Fruit fly (Drosophila melanogaster) whole organism, embryonic: ENCODE results near the gene CG14286.
A peak's percentile ranks its signal among the peaks of the same experiment; 100 is the strongest.

ENCODE experiments used
- Bteb2 ChIP-seq: fragments of 200-800 bp; sonication (Bioruptor generic); optimal IDR thresholded peaks from 2 replicates; lab custom pipeline; 2016; ENCODE audit warnings: missing biosample characterization, missing genetic modification characterization
- CG11504 ChIP-seq: fragments of 200-800 bp; sonication (Bioruptor generic); optimal IDR thresholded peaks from 3 replicates; lab custom pipeline; 2019; ENCODE audit warnings: missing biosample characterization, mild to moderate bottlenecking, missing genetic modification characterization, moderate library complexity
- CG12299 ChIP-seq: fragments of 200-800 bp; sonication (Bioruptor generic); optimal IDR thresholded peaks from 2 replicates; lab custom pipeline; 2018; ENCODE audit warnings: missing biosample characterization, mild to moderate bottlenecking, missing genetic modification characterization
- CG13287 ChIP-seq: fragments of 200-800 bp; sonication (Bioruptor generic); IDR thresholded peaks from 2 replicates; pipeline ENCODE4 v1.3.6; 2022; ENCODE audit warnings: missing biosample characterization, missing genetic modification characterization; ENCODE audit not compliant: partially characterized antibody
- CG13775 ChIP-seq: fragments of 200-800 bp; sonication (Bioruptor generic); optimal IDR thresholded peaks from 3 replicates; lab custom pipeline; 2017; ENCODE audit warnings: missing biosample characterization, mild to moderate bottlenecking, missing genetic modification characterization
- CG14710 ChIP-seq: fragments of 200-800 bp; sonication (Bioruptor generic); optimal IDR thresholded peaks from 3 replicates; lab custom pipeline; 2019; ENCODE audit warnings: missing biosample characterization, mild to moderate bottlenecking, missing genetic modification characterization, moderate library complexity
- CG1603 ChIP-seq: fragments of 200-800 bp; sonication (Bioruptor generic); optimal IDR thresholded peaks from 2 replicates; lab custom pipeline; 2019; ENCODE audit warnings: missing biosample characterization, mild to moderate bottlenecking, missing genetic modification characterization, moderate library complexity
- CG18011 ChIP-seq: fragments of 200-800 bp; sonication (Bioruptor generic); optimal IDR thresholded peaks from 2 replicates; lab custom pipeline; 2017; ENCODE audit warnings: missing biosample characterization, missing genetic modification characterization, mild to moderate bottlenecking, moderate library complexity, missing genotype
- CG18764 ChIP-seq: fragments of 200-800 bp; sonication (Bioruptor generic); optimal IDR thresholded peaks from 3 replicates; lab custom pipeline; 2016; ENCODE audit warnings: missing biosample characterization, missing genetic modification characterization
- CG3847 ChIP-seq: fragments of 200-800 bp; sonication (Bioruptor generic); IDR thresholded peaks from 2 replicates; pipeline ENCODE4 v1.3.6; 2022; ENCODE audit warnings: missing biosample characterization, missing genetic modification characterization
- CG3995 ChIP-seq: fragments of 200-800 bp; sonication (Bioruptor generic); optimal IDR thresholded peaks from 3 replicates; lab custom pipeline; 2016; ENCODE audit warnings: missing biosample characterization, missing genetic modification characterization
- CG43689 ChIP-seq: fragments of 200-800 bp; sonication (Bioruptor generic); IDR thresholded peaks from 2 replicates; pipeline ENCODE4 v1.3.6; 2022; ENCODE audit warnings: missing biosample characterization, missing genetic modification characterization
- CG8290 ChIP-seq, 3 experiments: fragments of 200-800 bp; sonication (Bioruptor generic); optimal IDR thresholded peaks; 2 replicates each; lab custom pipeline; 2016 to 2019; ENCODE audit warnings: missing biosample characterization in 3 of 3, missing genetic modification characterization in 3 of 3, mild to moderate bottlenecking in 2 of 3, moderate library complexity in 1 of 3
- CG8388 ChIP-seq: fragments of 200-800 bp; sonication (Bioruptor generic); optimal IDR thresholded peaks from 2 replicates; lab custom pipeline; 2019; ENCODE audit warnings: missing biosample characterization, mild to moderate bottlenecking, missing genetic modification characterization, moderate library complexity
- CG9797 ChIP-seq: fragments of 200-800 bp; sonication (Bioruptor generic); optimal IDR thresholded peaks from 3 replicates; lab custom pipeline; 2018; ENCODE audit warnings: missing biosample characterization, mild to moderate bottlenecking, missing genetic modification characterization
- CG9932 ChIP-seq: fragments of 200-800 bp; sonication (Bioruptor generic); IDR thresholded peaks from 2 replicates; pipeline ENCODE4 v1.3.6; 2022; ENCODE audit warnings: missing biosample characterization, missing genetic modification characterization
- Chrac-16 ChIP-seq: fragments of 200-800 bp; sonication (Bioruptor generic); optimal IDR thresholded peaks from 3 replicates; lab custom pipeline; 2016; ENCODE audit warnings: missing biosample characterization, missing genetic modification characterization
- Dll ChIP-seq: fragments of 200-800 bp; sonication (Bioruptor generic); IDR thresholded peaks from 4 replicates; pipeline ENCODE4 v1.3.6; 2022; ENCODE audit warnings: missing biosample characterization, missing genetic modification characterization; ENCODE audit not compliant: partially characterized antibody
- Fer2 ChIP-seq: fragments of 200-800 bp; sonication (Bioruptor generic); optimal IDR thresholded peaks from 2 replicates; lab custom pipeline; 2018; ENCODE audit warnings: missing biosample characterization, mild to moderate bottlenecking, missing genetic modification characterization, moderate library complexity
- Hr78 ChIP-seq, 2 experiments: fragments of 200-800 bp in 1 of 2; fragments of >200 bp in 1 of 2; sonication (Bioruptor generic) in 1 of 2; optimal IDR thresholded peaks; 2 replicates each; lab custom pipeline; 2017 to 2019; ENCODE audit warnings: missing biosample characterization in 2 of 2, missing genetic modification characterization in 2 of 2, mild to moderate bottlenecking in 1 of 2, moderate library complexity in 1 of 2
- Lim3 ChIP-seq: fragments of 200-800 bp; sonication (Bioruptor generic); IDR thresholded peaks from 2 replicates; pipeline ENCODE4 v1.3.6; 2022; ENCODE audit warnings: missing biosample characterization, missing genetic modification characterization
- MBD-R2 ChIP-seq: fragments of 200-800 bp; sonication (Bioruptor generic); IDR thresholded peaks from 2 replicates; pipeline ENCODE4 v1.3.6; 2022; ENCODE audit warnings: missing biosample characterization, missing genetic modification characterization
- NC2α ChIP-seq: fragments of 200-800 bp; sonication (Bioruptor generic); optimal IDR thresholded peaks from 2 replicates; lab custom pipeline; 2016; ENCODE audit warnings: missing biosample characterization, missing genetic modification characterization
- Rfx ChIP-seq: fragments of 200-800 bp; sonication (Bioruptor generic); IDR thresholded peaks from 2 replicates; pipeline ENCODE4 v1.3.6; 2022; ENCODE audit warnings: missing biosample characterization, missing genetic modification characterization
- Sry-β ChIP-seq: fragments of 200-800 bp; sonication (Bioruptor generic); optimal IDR thresholded peaks from 2 replicates; lab custom pipeline; 2018; ENCODE audit warnings: missing biosample characterization, mild to moderate bottlenecking, missing genetic modification characterization, moderate library complexity
- Ssrp ChIP-seq: fragments of 200-800 bp; sonication (Bioruptor generic); optimal IDR thresholded peaks from 2 replicates; lab custom pipeline; 2018; ENCODE audit warnings: missing biosample characterization, mild to moderate bottlenecking, missing genetic modification characterization, moderate library complexity
- Xbp1 ChIP-seq: fragments of 200-800 bp; sonication (Bioruptor generic); optimal IDR thresholded peaks from 3 replicates; lab custom pipeline; 2016; ENCODE audit warnings: missing biosample characterization, mild to moderate bottlenecking, missing genetic modification characterization
- ab ChIP-seq: fragments of 200-800 bp; sonication (Bioruptor generic); optimal IDR thresholded peaks from 2 replicates; lab custom pipeline; 2016; ENCODE audit warnings: missing biosample characterization, missing genetic modification characterization
- aop ChIP-seq: fragments of 200-800 bp; sonication (Bioruptor generic); IDR thresholded peaks from 2 replicates; pipeline ENCODE4 v1.3.6; 2022; ENCODE audit warnings: missing biosample characterization, missing genetic modification characterization
- ase ChIP-seq: fragments of 200-800 bp; sonication (Bioruptor generic); IDR thresholded peaks from 3 replicates; pipeline ENCODE4 v1.3.6; 2022; ENCODE audit warnings: missing biosample characterization, missing genetic modification characterization
- br ChIP-seq: fragments of >200 bp; optimal IDR thresholded peaks from 2 replicates; lab custom pipeline; 2017
- cas ChIP-seq: fragments of 200-800 bp; sonication (Bioruptor generic); IDR thresholded peaks from 2 replicates; pipeline ENCODE4 v1.3.6; 2022; ENCODE audit warnings: missing biosample characterization, missing genetic modification characterization
- crp ChIP-seq, 2 experiments: fragments of 200-800 bp; sonication (Bioruptor generic); optimal IDR thresholded peaks; 2 replicates in 1 of 2; 3 replicates in 1 of 2; lab custom pipeline; 2017; ENCODE audit warnings: missing biosample characterization in 2 of 2, missing genetic modification characterization in 2 of 2, mild to moderate bottlenecking in 1 of 2, moderate library complexity in 1 of 2
- disco-r ChIP-seq: fragments of 200-800 bp; sonication (Bioruptor generic); optimal IDR thresholded peaks from 2 replicates; lab custom pipeline; 2016; ENCODE audit warnings: missing biosample characterization, missing genetic modification characterization
- gcm2 ChIP-seq: fragments of 200-800 bp; sonication (Bioruptor generic); optimal IDR thresholded peaks from 2 replicates; lab custom pipeline; 2016; ENCODE audit warnings: missing biosample characterization, missing genetic modification characterization
- gfzf ChIP-seq: fragments of 200-800 bp; sonication (Bioruptor generic); optimal IDR thresholded peaks from 2 replicates; lab custom pipeline; 2016; ENCODE audit warnings: missing biosample characterization, mild to moderate bottlenecking, missing genetic modification characterization, moderate library complexity
- gsb ChIP-seq: fragments of 200-800 bp; sonication (Bioruptor generic); IDR thresholded peaks from 2 replicates; pipeline ENCODE4 v1.3.6; 2022; ENCODE audit warnings: missing biosample characterization, missing genetic modification characterization
- inv ChIP-seq: fragments of 200-800 bp; sonication (Bioruptor generic); IDR thresholded peaks from 2 replicates; pipeline ENCODE4 v1.3.6; 2022; ENCODE audit warnings: missing biosample characterization, missing genetic modification characterization; ENCODE audit not compliant: partially characterized antibody
- ken ChIP-seq: fragments of 200-800 bp; sonication (Bioruptor generic); IDR thresholded peaks from 3 replicates; pipeline ENCODE4 v1.3.6; 2022; ENCODE audit warnings: missing biosample characterization, missing genetic modification characterization
- lov ChIP-seq, 2 experiments: fragments of 200-800 bp in 1 of 2; fragments of >200 bp in 1 of 2; sonication (Bioruptor generic) in 1 of 2; IDR thresholded peaks in 1 of 2; optimal IDR thresholded peaks in 1 of 2; 2 replicates in 1 of 2; 3 replicates in 1 of 2; pipeline versions ENCODE4 v1.3.6 to Lab custom; 2017 to 2022; ENCODE audit warnings: missing biosample characterization in 1 of 2, missing genetic modification characterization in 1 of 2
- pb ChIP-seq: fragments of 200-800 bp; sonication (Bioruptor generic); optimal IDR thresholded peaks from 3 replicates; lab custom pipeline; 2016; ENCODE audit warnings: missing biosample characterization, missing genetic modification characterization
- row ChIP-seq: fragments of 200-800 bp; sonication (Bioruptor generic); IDR thresholded peaks from 3 replicates; pipeline ENCODE4 v1.3.6; 2022; ENCODE audit warnings: missing biosample characterization, missing genetic modification characterization
- seq ChIP-seq: fragments of 200-800 bp; sonication (Bioruptor generic); IDR thresholded peaks from 2 replicates; pipeline ENCODE4 v1.3.6; 2022; ENCODE audit warnings: missing biosample characterization, missing genetic modification characterization
- slp2 ChIP-seq: fragments of 200-800 bp; sonication (Bioruptor generic); optimal IDR thresholded peaks from 2 replicates; lab custom pipeline; 2016; ENCODE audit warnings: missing biosample characterization, missing genetic modification characterization
- sna ChIP-seq: fragments of 200-800 bp; sonication (Bioruptor generic); IDR thresholded peaks from 2 replicates; pipeline ENCODE4 v1.3.6; 2022; ENCODE audit warnings: missing biosample characterization, missing genetic modification characterization; ENCODE audit not compliant: partially characterized antibody
- toy ChIP-seq: fragments of 200-800 bp; sonication (Bioruptor generic); IDR thresholded peaks from 2 replicates; pipeline ENCODE4 v1.3.6; 2022; ENCODE audit warnings: missing biosample characterization, missing genetic modification characterization
- trem ChIP-seq: fragments of 200-800 bp; optimal IDR thresholded peaks from 3 replicates; lab custom pipeline; 2019; ENCODE audit warnings: missing biosample characterization, mild to moderate bottlenecking, missing genetic modification characterization, moderate library complexity
- ttk ChIP-seq: fragments of 200-800 bp; sonication (Bioruptor generic); IDR thresholded peaks from 2 replicates; pipeline ENCODE4 v2.1.2; 2022; ENCODE audit warnings: missing biosample characterization, missing genetic modification characterization
- zen2 ChIP-seq: fragments of 200-800 bp; sonication (Bioruptor generic); IDR thresholded peaks from 3 replicates; pipeline ENCODE4 v1.3.6; 2022; ENCODE audit warnings: missing biosample characterization, missing genetic modification characterization; ENCODE audit not compliant: partially characterized antibody

Gene CG14286

DNA sequence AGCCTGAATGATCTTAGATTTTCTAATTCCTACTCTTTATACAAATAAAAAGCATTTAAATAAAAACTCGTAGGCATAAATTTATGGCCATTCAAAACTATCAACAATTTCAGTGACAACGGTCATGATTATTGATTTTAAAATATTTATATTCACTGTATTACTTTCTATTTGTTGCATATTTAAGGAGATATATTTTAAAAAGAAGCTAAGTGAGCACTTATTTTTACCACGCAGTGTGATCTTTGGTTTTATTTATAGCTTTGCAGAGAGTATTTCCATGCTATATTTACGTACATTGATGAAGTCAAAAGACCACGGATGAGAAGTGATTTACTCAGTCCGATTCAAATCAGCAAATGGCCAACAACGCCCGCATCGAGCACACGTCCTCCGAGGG lies 869 bp downstream of the CG14286 start, which contains the start of gene CG14285:
CG14285 (plus strand) TSS at position 339 of the 400 bp plus-strand sequence.
- TF ChIP-seq CG8388 (peak; percentile 92), Ssrp (tag; lab: Kevin White, UChicago) (no peak), row (peak; percentile 49; the same call in 2 of the 3 replicates)

DNA sequence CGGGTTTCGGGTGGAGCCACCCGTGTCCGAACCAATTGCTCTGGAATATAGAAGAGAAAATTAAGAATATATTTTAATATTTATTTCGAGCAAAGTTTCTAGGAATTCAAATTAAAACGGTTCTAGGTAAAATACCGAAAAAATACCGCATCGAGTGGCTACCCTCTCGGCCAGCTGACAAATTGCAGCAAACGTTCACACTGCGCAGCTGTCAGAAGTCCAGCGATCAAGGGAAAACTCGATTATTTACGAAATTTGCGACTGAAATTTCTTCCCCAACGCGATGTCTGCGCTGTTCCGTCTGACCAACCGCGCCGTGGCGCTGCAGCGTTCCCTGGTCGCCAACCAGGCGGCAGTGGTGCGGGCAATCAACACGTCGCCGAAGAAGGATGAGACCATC lies 3.3 kb downstream of the CG14286 start, which contains the start of gene NP15.6:
NP15.6 (plus strand) TSS at position 204 of the 400 bp plus-strand sequence.
- TF ChIP-seq NC2α (GFP tag; lab: Kevin White, UChicago): no peak
- peak; percentile 86 for TF ChIP-seq CG9797 (GFP tag; lab: Kevin White, UChicago)
- no peak for TF ChIP-seq Bteb2 (GFP tag; lab: Kevin White, UChicago)
- no peak for TF ChIP-seq seq (GFP tag; lab: Robert Waterston, UW)
- no peak for TF ChIP-seq ab (GFP tag; lab: Kevin White, UChicago)
- TF ChIP-seq CG18011: no peak
- no peak for TF ChIP-seq CG13775 (GFP tag; lab: Kevin White, UChicago)
- peak; percentile 26 for TF ChIP-seq CG14710 (tag; lab: Kevin White, UChicago)
- TF ChIP-seq gfzf (GFP tag; lab: Kevin White, UChicago): peak; percentile 64
- TF ChIP-seq trem (tag; lab: Kevin White, UChicago): peak; percentile 39
- no peak for TF ChIP-seq ase
- no peak for TF ChIP-seq CG3995
- TF ChIP-seq zen2 (GFP tag; lab: Robert Waterston, UW): no peak
- no peak for TF ChIP-seq Rfx (GFP tag; lab: Robert Waterston, UW)
- no peak for TF ChIP-seq Chrac-16 (GFP tag; lab: Kevin White, UChicago)
- no peak for TF ChIP-seq Xbp1 (GFP tag; lab: Kevin White, UChicago)
- TF ChIP-seq ken (GFP tag; lab: Robert Waterston, UW): no peak
- no peak for TF ChIP-seq CG8290 (GFP tag; optimal IDR thresholded peaks at IDR 0.05; lab: Kevin White, UChicago)
- no peak for TF ChIP-seq CG8290 (tag; optimal IDR thresholded peaks at IDR 0.05; lab: Kevin White, UChicago)
- TF ChIP-seq CG3847 (GFP tag; lab: Robert Waterston, UW): 0 out of 2 replicates have a peak, but pooled peaks have one; percentile 7
- TF ChIP-seq Sry-β (GFP tag; lab: Kevin White, UChicago): no peak
- no peak for TF ChIP-seq cas (GFP tag; lab: Robert Waterston, UW)
- TF ChIP-seq Hr78 (GFP tag; optimal IDR thresholded peaks at IDR 0.05; lab: Kevin White, UChicago): no peak
- TF ChIP-seq lov (optimal IDR thresholded peaks at IDR 0.05; lab: Kevin White, UChicago): no peak
- TF ChIP-seq lov (GFP tag; IDR thresholded peaks at IDR 0.05; lab: Robert Waterston, UW): no peak
- TF ChIP-seq toy (GFP tag; lab: Robert Waterston, UW): no peak
- TF ChIP-seq CG18764 (GFP tag; lab: Kevin White, UChicago): no peak
- TF ChIP-seq sna: no peak
- TF ChIP-seq CG43689 (GFP tag; lab: Robert Waterston, UW): no peak
- TF ChIP-seq gcm2: no peak
- TF ChIP-seq pb (GFP tag; lab: Kevin White, UChicago): no peak
- no peak for TF ChIP-seq ttk (GFP tag; lab: Robert Waterston, UW)
- peak; percentile 56 to 92 for TF ChIP-seq crp (GFP tag; optimal IDR thresholded peaks at IDR 0.05; lab: Kevin White, UChicago)
- no peak for TF ChIP-seq CG1603 (tag; lab: Kevin White, UChicago)
- no peak for TF ChIP-seq Lim3 (GFP tag; lab: Robert Waterston, UW)
- TF ChIP-seq CG13287: peak; percentile 23; the same call in 1 of the 2 replicates
- no peak for TF ChIP-seq inv (GFP tag; lab: Robert Waterston, UW)
- TF ChIP-seq disco-r (GFP tag; lab: Kevin White, UChicago): no peak
- no peak for TF ChIP-seq CG12299 (tag; lab: Kevin White, UChicago)
- no peak for TF ChIP-seq slp2 (GFP tag; lab: Kevin White, UChicago)
- TF ChIP-seq br (lab: Kevin White, UChicago): no peak
- TF ChIP-seq gsb (GFP tag; lab: Robert Waterston, UW): no peak
- peak; percentile 85 for TF ChIP-seq MBD-R2 (GFP tag; lab: Robert Waterston, UW)
- TF ChIP-seq CG9932 (GFP tag; lab: Robert Waterston, UW): no peak
- TF ChIP-seq Dll (GFP tag; lab: Robert Waterston, UW): 0 out of 4 replicates have a peak, but pooled peaks have one; percentile 16
- TF ChIP-seq aop (GFP tag; lab: Robert Waterston, UW): no peak
- TF ChIP-seq CG11504 (tag; lab: Kevin White, UChicago): no peak
- no peak for TF ChIP-seq Fer2 (tag; lab: Kevin White, UChicago)
